Fruit fly (Drosophila melanogaster): ENCODE results near the gene CG1647.

Gene CG1647

DNA sequence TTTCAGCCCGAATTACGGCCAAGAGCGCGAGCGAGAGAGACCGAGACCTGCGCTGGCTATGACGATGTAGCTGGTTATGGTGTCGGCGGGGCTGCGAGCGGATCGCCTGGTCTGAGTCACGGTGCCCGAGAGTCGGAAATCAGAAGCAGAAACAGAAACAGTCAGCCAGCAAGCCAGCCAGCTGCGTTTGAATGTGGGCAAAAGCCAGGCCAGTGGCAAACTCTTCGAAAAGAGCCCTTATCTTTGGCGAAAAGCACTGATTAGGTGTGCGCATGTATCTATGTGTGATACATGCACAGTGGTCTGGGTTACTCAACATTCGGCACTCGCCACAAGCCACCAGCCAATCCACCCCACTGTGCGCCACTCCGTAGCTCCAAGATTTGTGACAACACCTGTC lies 11.2 kb downstream of the CG1647 start (continued):
- TF ChIP-seq CG8290 (GFP tag; optimal IDR thresholded peaks at IDR 0.05) (no peak), CG8290 (tag; optimal IDR thresholded peaks at IDR 0.05) (peak in 1 of 2 experiments; percentile 49), ken (GFP tag; IDR thresholded peaks at IDR 0.05) (no peak), CG13775 (GFP tag; optimal IDR thresholded peaks at IDR 0.05) (no peak), nau (GFP tag; optimal IDR thresholded peaks at IDR 0.05) (no peak), so (GFP tag; IDR thresholded peaks at IDR 0.05) (no peak; the same call in 2 of the 3 replicates), Tbp (GFP tag; optimal IDR thresholded peaks at IDR 0.05) (no peak), Doc2 (GFP tag; IDR thresholded peaks at IDR 0.05) (no peak), wdn (GFP tag; IDR thresholded peaks at IDR 0.05) (no peak)

dm6 chr3R:28831626-28832267 lies 11.7 kb downstream of the CG1647 start, which contains the start of gene WASp:
TSS of gene WASp (minus strand) at chr3R:28832024.
- peak; percentile 66 for TF ChIP-seq Antp (GFP tag; optimal IDR thresholded peaks at IDR 0.05)
- TF ChIP-seq nau (GFP tag; optimal IDR thresholded peaks at IDR 0.05) = no peak
- peak; percentile 42; the same call in 1 of the 2 replicates for TF ChIP-seq CG8765 (GFP tag; IDR thresholded peaks at IDR 0.05)
- TF ChIP-seq CG34224 (GFP tag; IDR thresholded peaks at IDR 0.05; ENCODE audit: partially characterized antibody) = peak; percentile 32; the same call in 1 of the 3 replicates
- TF ChIP-seq Kr (GFP tag; optimal IDR thresholded peaks at IDR 0.05) = no peak
- no peak for TF ChIP-seq CG17359 (tag; optimal IDR thresholded peaks at IDR 0.05)
- TF ChIP-seq p53 (GFP tag; optimal IDR thresholded peaks at IDR 0.05) = peak; percentile 57
- no peak for TF ChIP-seq CG6175 (GFP tag; IDR thresholded peaks at IDR 0.05)
- peak; percentile 78 for TF ChIP-seq Mad (GFP tag; optimal IDR thresholded peaks at IDR 0.05)
- TF ChIP-seq scrt (GFP tag; optimal IDR thresholded peaks at IDR 0.05) = no peak
- TF ChIP-seq jigr1 (GFP tag; IDR thresholded peaks at IDR 0.05) = no peak
- TF ChIP-seq stwl (tag; optimal IDR thresholded peaks at IDR 0.05) = peak; percentile 94
- TF ChIP-seq ewg (GFP tag; optimal IDR thresholded peaks at IDR 0.05) = peak; percentile 65
- no peak for TF ChIP-seq ara (GFP tag; IDR thresholded peaks at IDR 0.05)
- TF ChIP-seq Tbp (GFP tag; optimal IDR thresholded peaks at IDR 0.05) = no peak
- TF ChIP-seq da (GFP tag; optimal IDR thresholded peaks at IDR 0.05) = peak; percentile 75
- peak; percentile 70 for TF ChIP-seq CG4328 (GFP tag; optimal IDR thresholded peaks at IDR 0.05)
- peak; percentile 51 for TF ChIP-seq ash1 (GFP tag; optimal IDR thresholded peaks at IDR 0.05)
- TF ChIP-seq CG30431 (GFP tag; optimal IDR thresholded peaks at IDR 0.05) = peak; percentile 32
- peak in 1 of 2 experiments; percentile 78 for TF ChIP-seq dpn (GFP tag; optimal IDR thresholded peaks at IDR 0.05)
- peak; percentile 81 for TF ChIP-seq caup (GFP tag; optimal IDR thresholded peaks at IDR 0.05; ENCODE audit: severe bottlenecking)
- peak; percentile 45; the same call in 1 of the 2 replicates for TF ChIP-seq gsb (GFP tag; IDR thresholded peaks at IDR 0.05)
- peak; percentile 74 for TF ChIP-seq CG9932 (GFP tag; IDR thresholded peaks at IDR 0.05)
- TF ChIP-seq CG5180 (GFP tag; optimal IDR thresholded peaks at IDR 0.05) = no peak
- TF ChIP-seq Doc2 (GFP tag; IDR thresholded peaks at IDR 0.05) = no peak
- TF ChIP-seq CG6654 (GFP tag; optimal IDR thresholded peaks at IDR 0.05) = peak; percentile 8
- no peak for TF ChIP-seq CG15479 (GFP tag; optimal IDR thresholded peaks at IDR 0.05)
- peak; percentile 66 for TF ChIP-seq CG18011 (GFP tag; optimal IDR thresholded peaks at IDR 0.05)
- 0 out of 2 replicates have a peak, but pooled peaks have one; percentile 43 for TF ChIP-seq Awh (GFP tag; IDR thresholded peaks at IDR 0.05)
- TF ChIP-seq Chrac-16 (GFP tag; optimal IDR thresholded peaks at IDR 0.05) = no peak
- peak; percentile 86 for TF ChIP-seq CG7987 (GFP tag; optimal IDR thresholded peaks at IDR 0.05)
- peak; percentile 35 to 53 for TF ChIP-seq bsh (GFP tag; optimal IDR thresholded peaks at IDR 0.05)
- TF ChIP-seq CG13775 (GFP tag; optimal IDR thresholded peaks at IDR 0.05) = peak; percentile 79
- TF ChIP-seq peb (GFP tag; IDR thresholded peaks at IDR 0.05) = 0 out of 2 replicates have a peak, but pooled peaks have one; percentile 8
- TF ChIP-seq inv (GFP tag; IDR thresholded peaks at IDR 0.05; ENCODE audit: partially characterized antibody) = peak; percentile 41; the same call in 1 of the 2 replicates
- peak; percentile 26 for TF ChIP-seq oc (tag; optimal IDR thresholded peaks at IDR 0.05)
- TF ChIP-seq Asciz (GFP tag; optimal IDR thresholded peaks at IDR 0.05) = peak; percentile 76
- peak; percentile 38 for TF ChIP-seq gcm2 (GFP tag; optimal IDR thresholded peaks at IDR 0.05)
- peak; percentile 59; the same call in 1 of the 2 replicates for TF ChIP-seq CG14014 (GFP tag; IDR thresholded peaks at IDR 0.05)
- TF ChIP-seq ci (GFP tag; IDR thresholded peaks at IDR 0.05) = peak; percentile 94
- TF ChIP-seq CG10543 (GFP tag; optimal IDR thresholded peaks at IDR 0.05) = no peak
- TF ChIP-seq Drgx (GFP tag; IDR thresholded peaks at IDR 0.05) = peak; percentile 49
